Worm (Caenorhabditis elegans) whole organism, young adult: ENCODE measurements around the gene hrg-2.

Experiments
- B0019.2 ChIP-seq: fragments of 200-800 bp; sonication (Bioruptor generic); conservative IDR thresholded peaks from 2 replicates; pipeline ENCODE4 v1.3.6; 2022; ENCODE audit warnings: missing genetic modification reagents, missing genetic modification characterization, missing compliant biosample characterization
- C17E4.6 ChIP-seq: fragments of 200-800 bp; sonication (Bioruptor generic); IDR thresholded peaks from 2 replicates; pipeline ENCODE4 v1.3.6; 2022; ENCODE audit warnings: missing genetic modification reagents, missing genetic modification characterization, missing compliant biosample characterization
- F22D6.2 ChIP-seq: sonication (generic microtip); optimal IDR thresholded peaks from 2 replicates; lab custom pipeline; 2016; ENCODE audit warnings: mild to moderate bottlenecking, missing genetic modification characterization, missing compliant biosample characterization
- F37B4.10 ChIP-seq: fragments of 200-800 bp; sonication (Bioruptor generic); IDR thresholded peaks from 2 replicates; pipeline ENCODE4 v1.3.6; 2022; ENCODE audit warnings: missing genetic modification characterization, missing compliant biosample characterization
- K11D2.4 ChIP-seq: fragments of 200-800 bp; sonication (Bioruptor generic); IDR thresholded peaks from 2 replicates; pipeline ENCODE4 v1.3.6; 2022; ENCODE audit warnings: missing genetic modification reagents, missing genetic modification characterization, missing compliant biosample characterization
- ama-1 ChIP-seq, 3 experiments: fragments of 150-350 bp in 1 of 3; sonication (generic microtip) in 2 of 3; optimal IDR thresholded peaks; 2 replicates each; lab custom pipeline; 2014 to 2018; ENCODE audit warnings: missing biosample characterization in 2 of 3, missing genetic modification characterization in 2 of 3, missing genetic modification reagents in 2 of 3
- aptf-3 ChIP-seq: fragments of 200-800 bp; sonication (Bioruptor generic); IDR thresholded peaks from 2 replicates; pipeline ENCODE4 v1.3.6; 2022; ENCODE audit warnings: missing genetic modification characterization, missing compliant biosample characterization
- attf-3 ChIP-seq: fragments of 200-800 bp; sonication (Bioruptor generic); conservative IDR thresholded peaks from 2 replicates; pipeline ENCODE4 v1.3.6; 2022; ENCODE audit warnings: missing genetic modification reagents, missing genetic modification characterization, missing compliant biosample characterization
- ccch-3 ChIP-seq: fragments of 200-800 bp; sonication (Bioruptor generic); optimal IDR thresholded peaks from 2 replicates; lab custom pipeline; 2018; ENCODE audit warnings: mild to moderate bottlenecking, missing genetic modification characterization, missing compliant biosample characterization
- ceh-40 ChIP-seq: fragments of 200-800 bp; sonication (Bioruptor generic); IDR thresholded peaks from 2 replicates; pipeline ENCODE4 v1.3.6; 2022; ENCODE audit warnings: missing genetic modification characterization, missing compliant biosample characterization
- ceh-58 ChIP-seq: fragments of 200-800 bp; sonication (Bioruptor generic); IDR thresholded peaks from 2 replicates; pipeline ENCODE4 v1.3.6; 2022; ENCODE audit warnings: missing genetic modification characterization, missing compliant biosample characterization
- ceh-91 ChIP-seq: fragments of 200-800 bp; sonication (Bioruptor generic); IDR thresholded peaks from 2 replicates; pipeline ENCODE4 v1.3.6; 2022; ENCODE audit warnings: missing genetic modification reagents, missing genetic modification characterization, missing compliant biosample characterization
- chd-7 ChIP-seq: sonication (generic microtip); optimal IDR thresholded peaks from 2 replicates; lab custom pipeline; 2016; ENCODE audit warnings: mild to moderate bottlenecking, missing genetic modification characterization, moderate library complexity, missing compliant biosample characterization
- die-1 ChIP-seq: sonication (generic microtip); optimal IDR thresholded peaks from 2 replicates; lab custom pipeline; 2016; ENCODE audit warnings: missing genotype, mild to moderate bottlenecking, missing genetic modification characterization, missing compliant biosample characterization
- dpff-1 ChIP-seq: sonication (generic microtip); optimal IDR thresholded peaks from 2 replicates; lab custom pipeline; 2017; ENCODE audit warnings: mild to moderate bottlenecking, missing genetic modification characterization, missing compliant biosample characterization
- efl-1 ChIP-seq: fragments of 150-350 bp; optimal IDR thresholded peaks from 2 replicates; lab custom pipeline; 2014; ENCODE audit warnings: missing biosample characterization, missing genetic modification reagents, missing genetic modification characterization
- egl-18 ChIP-seq: fragments of 200-800 bp; sonication (Bioruptor generic); IDR thresholded peaks from 2 replicates; pipeline ENCODE4 v1.3.6; 2022; ENCODE audit warnings: missing genetic modification reagents, missing genetic modification characterization, missing compliant biosample characterization
- egl-44 ChIP-seq: fragments of 200-800 bp; sonication (Bioruptor generic); IDR thresholded peaks from 2 replicates; pipeline ENCODE4 v1.3.6; 2022; ENCODE audit warnings: missing genetic modification reagents, missing genetic modification characterization, missing compliant biosample characterization
- gei-17 ChIP-seq: fragments of 200-800 bp; sonication (Bioruptor generic); optimal IDR thresholded peaks from 2 replicates; lab custom pipeline; 2018; ENCODE audit warnings: mild to moderate bottlenecking, missing genetic modification characterization, missing compliant biosample characterization
- him-1 ChIP-seq: sonication (generic microtip); optimal IDR thresholded peaks from 2 replicates; lab custom pipeline; 2016; ENCODE audit warnings: missing genotype, missing genetic modification reagents, missing genetic modification characterization, missing compliant biosample characterization
- madf-6 ChIP-seq: fragments of 200-800 bp; sonication (Bioruptor generic); IDR thresholded peaks from 2 replicates; pipeline ENCODE4 v1.3.6; 2022; ENCODE audit warnings: missing genetic modification reagents, missing genetic modification characterization, missing compliant biosample characterization
- mcd-1 ChIP-seq: fragments of 200-800 bp; sonication (Bioruptor generic); IDR thresholded peaks from 2 replicates; pipeline ENCODE4 v1.3.6; 2022; ENCODE audit warnings: missing genetic modification reagents, missing genetic modification characterization, missing compliant biosample characterization
- mxl-1 ChIP-seq: sonication (generic microtip); optimal IDR thresholded peaks from 2 replicates; lab custom pipeline; 2016; ENCODE audit warnings: missing genetic modification characterization, missing compliant biosample characterization
- nhr-90 ChIP-seq: sonication (generic microtip); optimal IDR thresholded peaks from 2 replicates; lab custom pipeline; 2016; ENCODE audit warnings: missing genotype, mild to moderate bottlenecking, missing genetic modification characterization, missing compliant biosample characterization
- pbrm-1 ChIP-seq: fragments of 200-800 bp; sonication (Bioruptor generic); IDR thresholded peaks from 2 replicates; pipeline ENCODE4 v1.3.6; 2022; ENCODE audit warnings: missing genetic modification reagents, missing genetic modification characterization, missing compliant biosample characterization
- pha-4 ChIP-seq: fragments of 150-350 bp; sonication (generic microtip); optimal IDR thresholded peaks from 2 replicates; lab custom pipeline; 2014; ENCODE audit warnings: missing biosample characterization, missing genetic modification reagents, missing genetic modification characterization
- rec-8 ChIP-seq, 2 experiments: sonication (generic microtip); optimal IDR thresholded peaks; 2 replicates each; lab custom pipeline; 2016; ENCODE audit warnings: mild to moderate bottlenecking in 2 of 2, missing genetic modification characterization in 2 of 2, missing genetic modification reagents in 2 of 2, missing genotype in 2 of 2, missing biosample characterization in 1 of 2, missing compliant biosample characterization in 1 of 2, moderate library complexity in 1 of 2
- snpc-1.1 ChIP-seq: sonication (generic microtip); optimal IDR thresholded peaks from 2 replicates; lab custom pipeline; 2017; ENCODE audit warnings: missing genetic modification characterization, mild to moderate bottlenecking, missing compliant biosample characterization, antibody characterized with exemption, moderate library complexity, missing genotype, missing genetic modification reagents; ENCODE audit not compliant: insufficient read depth
- snpc-4 ChIP-seq, 5 experiments: fragments of 150-350 bp in 1 of 5; sonication (generic microtip) in 4 of 5; optimal IDR thresholded peaks; 2 replicates each; lab custom pipeline; 2014 to 2018; ENCODE audit warnings: missing genetic modification characterization in 5 of 5, missing biosample characterization in 3 of 5, antibody characterized with exemption in 2 of 5, mild to moderate bottlenecking in 2 of 5, missing compliant biosample characterization in 2 of 5, missing genotype in 2 of 5, moderate library complexity in 2 of 5, missing genetic modification reagents in 1 of 5
- somi-1 ChIP-seq: fragments of 200-800 bp; sonication (Bioruptor generic); optimal IDR thresholded peaks from 2 replicates; lab custom pipeline; 2018; ENCODE audit warnings: mild to moderate bottlenecking, missing genetic modification characterization, missing compliant biosample characterization
- ztf-22 ChIP-seq: fragments of 200-800 bp; sonication (Bioruptor generic); optimal IDR thresholded peaks from 2 replicates; lab custom pipeline; 2018; ENCODE audit warnings: mild to moderate bottlenecking, missing genetic modification characterization, moderate library complexity, missing compliant biosample characterization
- ztf-3 ChIP-seq: fragments of 200-800 bp; sonication (Bioruptor generic); optimal IDR thresholded peaks from 2 replicates; lab custom pipeline; 2018; ENCODE audit warnings: mild to moderate bottlenecking, missing genetic modification characterization, missing compliant biosample characterization

Gene hrg-2

DNA sequence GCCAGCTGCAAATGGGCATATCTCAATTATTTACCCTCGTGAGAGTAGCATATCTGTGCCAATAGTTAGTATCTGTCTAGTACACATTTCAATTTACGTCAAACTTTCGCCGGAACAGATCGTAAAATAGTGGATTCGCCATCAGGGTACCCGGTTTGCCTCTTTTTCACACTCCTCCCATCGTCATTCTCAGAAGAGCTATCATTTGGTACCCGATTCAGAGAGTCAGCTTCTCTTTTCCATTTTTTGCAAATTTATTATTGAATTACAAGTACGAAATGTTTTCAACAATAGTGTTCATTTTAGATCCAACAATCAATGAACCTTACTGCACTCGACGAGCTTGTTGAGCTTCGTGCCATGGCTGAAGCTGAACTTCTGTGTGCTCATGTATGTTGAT, 18.7 kb upstream of the hrg-2 start, which contains the start of gene C54D10.5:
C54D10.5 (plus strand) TSS at position 301 of the 400 bp plus-strand sequence.
- TF ChIP-seq ztf-3 (GFP tag; lab: Kevin White, UChicago) = no peak
- no peak for TF ChIP-seq egl-44 (GFP tag; lab: Robert Waterston, UW)
- no peak for TF ChIP-seq ceh-58
- TF ChIP-seq ccch-3 (GFP tag; lab: Kevin White, UChicago) = no peak
- TF ChIP-seq pbrm-1 (GFP tag; lab: Robert Waterston, UW) = no peak
- no peak for TF ChIP-seq attf-3 (GFP tag; lab: Robert Waterston, UW)
- no peak for TF ChIP-seq him-1 (tag; lab: Kevin White, UChicago)
- no peak for TF ChIP-seq gei-17 (GFP tag; lab: Kevin White, UChicago)
- no peak for TF ChIP-seq C17E4.6 (GFP tag; lab: Robert Waterston, UW)

DNA sequence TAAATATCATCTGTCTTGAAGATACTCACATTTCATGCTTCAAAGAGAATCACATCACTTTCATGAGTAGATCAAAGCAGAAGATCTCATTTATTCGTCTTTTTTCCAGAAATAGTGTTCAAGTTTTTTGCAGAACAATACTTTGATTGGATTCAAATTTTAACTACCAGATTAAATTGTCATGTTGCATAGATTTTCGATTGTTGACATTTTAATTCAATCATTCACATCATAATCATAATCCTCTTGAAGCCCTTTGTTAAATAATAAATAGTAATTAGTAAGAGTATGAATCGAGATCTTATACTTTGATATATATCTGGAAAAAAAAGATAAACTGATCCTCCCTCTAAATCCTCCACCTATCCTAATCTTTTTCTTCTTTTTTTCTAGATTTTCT, 17.5 kb upstream of the hrg-2 start:
- TF ChIP-seq mxl-1 (no peak), ama-1 (optimal IDR thresholded peaks at IDR 0.05; lab: Kevin White, UChicago) (no peak), ama-1 (GFP tag; optimal IDR thresholded peaks at IDR 0.05; lab: Kevin White, UChicago) (no peak), ztf-22 (no peak), him-1 (tag; lab: Kevin White, UChicago) (no peak), nhr-90 (tag; lab: Kevin White, UChicago) (no peak)

DNA sequence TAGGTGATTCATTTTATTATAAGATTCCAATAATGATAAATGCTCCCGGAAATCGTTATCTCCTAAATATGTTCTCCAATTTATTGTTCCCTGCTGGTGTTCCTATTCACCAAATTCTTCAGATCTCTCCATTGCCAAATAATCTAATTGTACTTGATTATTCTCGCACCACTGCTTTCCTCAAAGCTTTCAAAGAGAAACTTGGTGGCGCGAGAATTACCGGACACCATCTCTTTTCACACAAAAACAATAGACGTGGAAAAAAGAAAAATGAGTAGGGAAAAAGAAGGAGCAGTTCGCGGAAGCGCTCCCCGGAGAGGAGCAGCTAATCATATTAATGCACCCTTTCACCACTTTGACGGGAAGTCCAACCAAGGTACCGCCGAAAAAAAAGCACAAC, 11.0 kb upstream of the hrg-2 start:
- TF ChIP-seq ceh-91 (GFP tag; lab: Robert Waterston, UW) (no peak), attf-3 (GFP tag; lab: Robert Waterston, UW) (no peak), snpc-1.1 (tag; lab: Kevin White, UChicago) (no peak), rec-8 (tag; optimal IDR thresholded peaks at IDR 0.05; lab: Kevin White, UChicago) (no peak), ceh-40 (no peak), pha-4 (tag; lab: Kevin White, UChicago) (no peak), K11D2.4 (GFP tag; lab: Robert Waterston, UW) (no peak), die-1 (tag; lab: Kevin White, UChicago) (no peak), efl-1 (GFP tag; lab: Kevin White, UChicago) (no peak), egl-44 (GFP tag; lab: Robert Waterston, UW) (no peak), dpff-1 (tag; lab: Kevin White, UChicago) (no peak), snpc-4 (GFP tag; optimal IDR thresholded peaks at IDR 0.05; lab: Kevin White, UChicago) (no peak), snpc-4 (tag; optimal IDR thresholded peaks at IDR 0.05; lab: Kevin White, UChicago) (no peak), B0019.2 (GFP tag; lab: Robert Waterston, UW) (no peak), ztf-3 (GFP tag; lab: Kevin White, UChicago) (no peak), egl-18 (GFP tag; lab: Robert Waterston, UW) (no peak), chd-7 (no peak), aptf-3 (no peak), mcd-1 (GFP tag; lab: Robert Waterston, UW) (no peak), ceh-58 (no peak), somi-1 (GFP tag; lab: Kevin White, UChicago) (no peak)

DNA sequence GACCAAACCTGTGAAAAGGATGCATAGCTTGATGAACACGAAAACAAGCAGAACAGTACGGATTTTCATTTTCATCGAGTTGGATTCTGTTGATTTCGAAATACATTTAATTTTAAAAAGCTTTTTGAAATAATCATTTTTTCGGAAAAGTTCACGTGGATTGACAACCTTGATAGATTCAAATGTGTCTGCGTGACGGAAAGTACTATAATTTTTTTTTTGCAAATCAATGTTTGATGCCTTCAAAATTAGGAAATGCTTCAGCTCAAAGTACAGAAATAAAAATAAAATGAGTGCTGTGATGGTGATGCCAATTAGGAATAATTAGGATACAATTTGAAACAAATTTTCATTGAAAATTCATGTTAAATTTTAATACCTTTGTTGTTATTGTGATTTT, 10.5 kb upstream of the hrg-2 start, which contains the start of gene C54D10.4:
C54D10.4 (minus strand) TSS at position 101 of the 400 bp plus-strand sequence.
- TF ChIP-seq pha-4 (tag; lab: Kevin White, UChicago) (no peak), rec-8 (tag; optimal IDR thresholded peaks at IDR 0.05; lab: Kevin White, UChicago) (no peak), ama-1 (optimal IDR thresholded peaks at IDR 0.05; lab: Kevin White, UChicago) (no peak), ama-1 (GFP tag; optimal IDR thresholded peaks at IDR 0.05; lab: Kevin White, UChicago) (no peak), F22D6.2 (tag; lab: Kevin White, UChicago) (no peak), madf-6 (GFP tag; lab: Robert Waterston, UW) (no peak), F37B4.10 (no peak)
